Worm (Caenorhabditis elegans): ENCODE results near the gene wrb-1.

wrb-1 gene

ce11 chrV:1170591-1170990 lies 25.3 kb upstream of the wrb-1 start:
- no peak for TF ChIP-seq unc-62 (GFP tag; optimal IDR thresholded peaks at IDR 0.05 in 1 of 2)
- no peak for TF ChIP-seq unc-62 (tag; optimal IDR thresholded peaks at IDR 0.05)
- no peak for TF ChIP-seq nhr-76 (tag; optimal IDR thresholded peaks at IDR 0.05)
- no peak for TF ChIP-seq daf-19 (GFP tag; conservative IDR thresholded peaks at IDR 0.05)
- TF ChIP-seq mes-2 (tag; optimal IDR thresholded peaks at IDR 0.05; ENCODE audit: poor library complexity, severe bottlenecking): no peak
- no peak for TF ChIP-seq ceh-20 (GFP tag; IDR thresholded peaks at IDR 0.05)

ce11 chrV:1176277-1176839 lies 19.5 kb upstream of the wrb-1 start, which contains the start of gene T21H3.1:
Gene T21H3.1 (plus strand): TSS chrV:1176724.
- TF ChIP-seq aha-1 (tag) (peak; percentile 6), unc-39 (tag; optimal IDR thresholded peaks at IDR 0.05) (no peak), lsy-2 (tag; optimal IDR thresholded peaks at IDR 0.05) (peak in 1 of 2 experiments; percentile 36), nhr-48 (tag; optimal IDR thresholded peaks at IDR 0.05) (no peak), nhr-42 (GFP tag; IDR thresholded peaks at IDR 0.05) (0 out of 2 replicates have a peak, but pooled peaks have one; percentile 34), mdt-29 (GFP tag; IDR thresholded peaks at IDR 0.05) (no peak), nhr-111 (GFP tag; optimal IDR thresholded peaks at IDR 0.05) (no peak), saeg-2 (GFP tag; IDR thresholded peaks at IDR 0.05) (no peak), nhr-77 (tag; optimal IDR thresholded peaks at IDR 0.05) (peak; percentile 82), mep-1 (tag; optimal IDR thresholded peaks at IDR 0.05) (peak; percentile 13), dve-1 (tag; optimal IDR thresholded peaks at IDR 0.05; ENCODE audit: insufficient read depth) (peak; percentile 88), nhr-28 (tag; optimal IDR thresholded peaks at IDR 0.05) (peak; percentile 91), nhr-10 (tag; optimal IDR thresholded peaks at IDR 0.05) (peak; percentile 13), php-3 (GFP tag; IDR thresholded peaks at IDR 0.05) (peak; percentile 62), egl-27 (tag; optimal IDR thresholded peaks at IDR 0.05) (no peak), skn-1 (tag; optimal IDR thresholded peaks at IDR 0.05) (no peak), daf-12 (tag; optimal IDR thresholded peaks at IDR 0.05) (no peak), rbr-2 (tag; optimal IDR thresholded peaks at IDR 0.05) (no peak), dmd-9 (GFP tag; IDR thresholded peaks at IDR 0.05) (no peak), ces-1 (GFP tag; optimal IDR thresholded peaks at IDR 0.05) (no peak), ceh-62 (tag; optimal IDR thresholded peaks at IDR 0.05) (no peak), hlh-11 (tag; optimal IDR thresholded peaks at IDR 0.05) (peak; percentile 49), T20F7.1 (GFP tag; optimal IDR thresholded peaks at IDR 0.05) (no peak), dmd-8 (GFP tag; IDR thresholded peaks at IDR 0.05) (no peak), F37D6.2 (tag; optimal IDR thresholded peaks at IDR 0.05) (no peak), daf-19 (GFP tag; conservative IDR thresholded peaks at IDR 0.05) (no peak), nhr-237 (tag; optimal IDR thresholded peaks at IDR 0.05) (no peak), zip-11 (GFP tag; IDR thresholded peaks at IDR 0.05) (no peak), nhr-11 (tag; optimal IDR thresholded peaks at IDR 0.05) (no peak), hlh-30 (tag; optimal IDR thresholded peaks at IDR 0.05; ENCODE audit: insufficient read depth) (peak; percentile 54), hmg-1.1 (GFP tag; IDR thresholded peaks at IDR 0.05) (no peak), zfp-2 (tag; optimal IDR thresholded peaks at IDR 0.05) (no peak), fos-1 (tag; optimal IDR thresholded peaks at IDR 0.05) (no peak), daf-8 (GFP tag; IDR thresholded peaks at IDR 0.05) (no peak), lin-1 (GFP tag; IDR thresholded peaks at IDR 0.05) (peak; percentile 63; the same call in 1 of the 2 replicates), daf-16 (GFP tag; optimal IDR thresholded peaks at IDR 0.05) (no peak), daf-16 (tag; optimal IDR thresholded peaks at IDR 0.05) (peak; percentile 48), ceh-82 (tag; optimal IDR thresholded peaks at IDR 0.05) (no peak), lin-15B (tag; optimal IDR thresholded peaks at IDR 0.05) (no peak), dmd-6 (GFP tag; IDR thresholded peaks at IDR 0.05) (peak; percentile 72), lin-39 (tag; optimal IDR thresholded peaks at IDR 0.05) (no peak), gei-8 (GFP tag; optimal IDR thresholded peaks at IDR 0.05) (no peak), tra-1 (GFP tag; IDR thresholded peaks at IDR 0.05) (no peak), duxl-1 (tag; optimal IDR thresholded peaks at IDR 0.05; ENCODE audit: poor library complexity) (no peak), hif-1 (tag; optimal IDR thresholded peaks at IDR 0.05) (no peak), ZK337.2 (GFP tag; IDR thresholded peaks at IDR 0.05) (no peak)
